Fruit fly (Drosophila melanogaster): ENCODE measurements around the gene CG4367.
A peak's percentile ranks its signal among the peaks of the same experiment; 100 is the strongest.

- TF ChIP-seq Fer3 (tag; optimal IDR thresholded peaks at IDR 0.05) (no peak), fu2 (GFP tag; optimal IDR thresholded peaks at IDR 0.05) (no peak), CG2120 (GFP tag; optimal IDR thresholded peaks at IDR 0.05) (peak; percentile 16), B-H1 (GFP tag; IDR thresholded peaks at IDR 0.05) (no peak), CG10565 (GFP tag; optimal IDR thresholded peaks at IDR 0.05) (no peak), twi (tag; optimal IDR thresholded peaks at IDR 0.05) (no peak), yki (optimal IDR thresholded peaks at IDR 0.05) (no peak), sob (GFP tag; IDR thresholded peaks at IDR 0.05) (no peak), Fer2 (tag; optimal IDR thresholded peaks at IDR 0.05) (no peak), CG18476 (GFP tag; optimal IDR thresholded peaks at IDR 0.05) (no peak)
Observed at dm6 chr3R:20265239-20265846, 39.4 kb downstream of the CG4367 start.
